Fruit fly (Drosophila melanogaster) whole organism, embryonic: ENCODE results near the gene CG6340.

Experiments
- Asciz ChIP-seq: fragments of 200-800 bp; sonication (Bioruptor generic); optimal IDR thresholded peaks from 2 replicates; lab custom pipeline; 2017; ENCODE audit warnings: missing biosample characterization, mild to moderate bottlenecking, missing genetic modification characterization, missing genetic modification reagents
- Awh ChIP-seq: fragments of 200-800 bp; sonication (Bioruptor generic); IDR thresholded peaks from 2 replicates; pipeline ENCODE4, ENCODE4 v1.3.6; 2022; ENCODE audit warnings: missing biosample characterization, missing genetic modification characterization
- BEAF-32 ChIP-seq: fragments of 200-800 bp; sonication (Bioruptor generic); optimal IDR thresholded peaks from 3 replicates; lab custom pipeline; 2017; ENCODE audit warnings: missing biosample characterization, missing genetic modification characterization, mild to moderate bottlenecking, moderate library complexity, missing genetic modification reagents
- Blimp-1 ChIP-seq: fragments of 200-800 bp; sonication (Bioruptor generic); optimal IDR thresholded peaks from 3 replicates; lab custom pipeline; 2018; ENCODE audit warnings: missing biosample characterization, missing genetic modification characterization, mild to moderate bottlenecking, moderate library complexity, missing genetic modification reagents
- CG10366 ChIP-seq: fragments of 200-800 bp; sonication (Bioruptor generic); IDR thresholded peaks from 2 replicates; pipeline ENCODE4 v1.3.6; 2022; ENCODE audit warnings: missing biosample characterization, missing genetic modification characterization
- CG10979 ChIP-seq: fragments of 200-800 bp; sonication (Bioruptor generic); optimal IDR thresholded peaks from 2 replicates; lab custom pipeline; 2018; ENCODE audit warnings: missing biosample characterization, mild to moderate bottlenecking, missing genetic modification characterization, moderate library complexity
- CG11456 ChIP-seq: fragments of 200-800 bp; sonication (Bioruptor generic); IDR thresholded peaks from 3 replicates; pipeline ENCODE4 v1.3.6; 2022; ENCODE audit warnings: missing biosample characterization, missing genetic modification characterization
- CG14050 ChIP-seq: fragments of 200-800 bp; sonication (Bioruptor generic); IDR thresholded peaks from 3 replicates; pipeline ENCODE4 v1.3.6; 2022; ENCODE audit warnings: missing biosample characterization, missing genetic modification characterization
- CG15269 ChIP-seq: fragments of 200-800 bp; sonication (Bioruptor generic); optimal IDR thresholded peaks from 2 replicates; lab custom pipeline; 2018; ENCODE audit warnings: missing biosample characterization, mild to moderate bottlenecking, missing genetic modification characterization, moderate library complexity
- CG1647 ChIP-seq: fragments of 200-800 bp; sonication (Bioruptor generic); optimal IDR thresholded peaks from 3 replicates; lab custom pipeline; 2016; ENCODE audit warnings: missing biosample characterization, missing genetic modification characterization
- CG1832 ChIP-seq: fragments of 200-800 bp; sonication (Bioruptor generic); optimal IDR thresholded peaks from 2 replicates; lab custom pipeline; 2017; ENCODE audit warnings: missing biosample characterization, mild to moderate bottlenecking, missing genetic modification characterization, inconsistent platforms
- CG2120 ChIP-seq: fragments of 200-800 bp; sonication (Bioruptor generic); optimal IDR thresholded peaks from 3 replicates; lab custom pipeline; 2016; ENCODE audit warnings: missing biosample characterization, missing genetic modification characterization
- CG2199 ChIP-seq: fragments of 200-800 bp; sonication (Bioruptor generic); IDR thresholded peaks from 3 replicates; pipeline ENCODE4 v1.3.6; 2022; ENCODE audit warnings: missing biosample characterization, missing genetic modification characterization
- CG30020 ChIP-seq: fragments of 200-800 bp; optimal IDR thresholded peaks from 2 replicates; lab custom pipeline; 2019; ENCODE audit warnings: missing biosample characterization, mild to moderate bottlenecking, missing genetic modification characterization, moderate library complexity
- CG30403 ChIP-seq: fragments of 200-800 bp; sonication (Bioruptor generic); optimal IDR thresholded peaks from 3 replicates; lab custom pipeline; 2016; ENCODE audit warnings: missing biosample characterization, missing genetic modification characterization
- CG32772 ChIP-seq: fragments of 200-800 bp; sonication (Bioruptor generic); IDR thresholded peaks from 2 replicates; pipeline ENCODE4 v1.3.6; 2022; ENCODE audit warnings: missing biosample characterization, missing genetic modification characterization
- CG4328 ChIP-seq: fragments of 200-800 bp; sonication (Bioruptor generic); optimal IDR thresholded peaks from 3 replicates; lab custom pipeline; 2017; ENCODE audit warnings: missing biosample characterization, missing genetic modification reagents, missing genetic modification characterization
- CG6175 ChIP-seq: fragments of 200-800 bp; sonication (Bioruptor generic); IDR thresholded peaks from 3 replicates; pipeline ENCODE4 v1.3.6; 2022; ENCODE audit warnings: missing biosample characterization, missing genetic modification characterization
- D19A ChIP-seq: fragments of 200-800 bp; optimal IDR thresholded peaks from 3 replicates; lab custom pipeline; 2019; ENCODE audit warnings: missing biosample characterization, mild to moderate bottlenecking, missing genetic modification characterization, moderate library complexity
- Dip2 ChIP-seq: fragments of 200-800 bp; sonication (Bioruptor generic); IDR thresholded peaks from 2 replicates; pipeline ENCODE4 v1.3.6; 2022; ENCODE audit warnings: missing biosample characterization, missing genetic modification characterization
- Jarid2 ChIP-seq: fragments of 200-800 bp; sonication (Bioruptor generic); optimal IDR thresholded peaks from 3 replicates; lab custom pipeline; 2017; ENCODE audit warnings: mild to moderate bottlenecking, missing biosample characterization, missing genetic modification reagents, missing genetic modification characterization
- Mad ChIP-seq: fragments of 200-800 bp; sonication (Bioruptor generic); optimal IDR thresholded peaks from 2 replicates; lab custom pipeline; 2016; ENCODE audit warnings: missing biosample characterization, missing genetic modification characterization
- NC2β ChIP-seq: fragments of 200-800 bp; sonication (Bioruptor generic); optimal IDR thresholded peaks from 2 replicates; lab custom pipeline; 2016; ENCODE audit warnings: missing biosample characterization, missing genetic modification characterization
- NK7.1 ChIP-seq: fragments of 200-800 bp; sonication (Bioruptor generic); optimal IDR thresholded peaks from 3 replicates; lab custom pipeline; 2016; ENCODE audit warnings: missing biosample characterization, missing genetic modification characterization
- Poxn ChIP-seq: fragments of 200-800 bp; sonication (Bioruptor generic); IDR thresholded peaks from 2 replicates; pipeline ENCODE4 v1.3.6; 2022; ENCODE audit warnings: missing biosample characterization, missing genetic modification characterization
- Sry-β ChIP-seq: fragments of 200-800 bp; sonication (Bioruptor generic); optimal IDR thresholded peaks from 2 replicates; lab custom pipeline; 2018; ENCODE audit warnings: missing biosample characterization, mild to moderate bottlenecking, missing genetic modification characterization, moderate library complexity
- Sry-δ ChIP-seq: fragments of 200-800 bp; sonication (Bioruptor generic); optimal IDR thresholded peaks from 2 replicates; lab custom pipeline; 2016; ENCODE audit warnings: missing biosample characterization, missing genetic modification characterization
- ase ChIP-seq: fragments of 200-800 bp; sonication (Bioruptor generic); IDR thresholded peaks from 3 replicates; pipeline ENCODE4 v1.3.6; 2022; ENCODE audit warnings: missing biosample characterization, missing genetic modification characterization
- br ChIP-seq: fragments of >200 bp; optimal IDR thresholded peaks from 2 replicates; lab custom pipeline; 2017
- bsh ChIP-seq, 2 experiments: fragments of 200-800 bp; sonication (Bioruptor generic); optimal IDR thresholded peaks; 2 replicates each; lab custom pipeline; 2017 to 2018; ENCODE audit warnings: mild to moderate bottlenecking in 2 of 2, missing biosample characterization in 2 of 2, missing genetic modification characterization in 2 of 2, moderate library complexity in 1 of 2
- chn ChIP-seq: fragments of 200-800 bp; sonication (Bioruptor generic); optimal IDR thresholded peaks from 2 replicates; lab custom pipeline; 2016; ENCODE audit warnings: missing biosample characterization, missing genetic modification characterization
- crol ChIP-seq: fragments of 200-800 bp; sonication (Bioruptor generic); IDR thresholded peaks from 2 replicates; pipeline ENCODE4 v1.3.6; 2022; ENCODE audit warnings: missing biosample characterization, missing genetic modification characterization
- danr ChIP-seq: fragments of 200-800 bp; sonication (Bioruptor generic); IDR thresholded peaks from 2 replicates; pipeline ENCODE4 v1.3.6; 2022; ENCODE audit warnings: missing biosample characterization, missing genetic modification characterization
- ewg ChIP-seq: fragments of 200-800 bp; sonication (Bioruptor generic); optimal IDR thresholded peaks from 3 replicates; lab custom pipeline; 2017; ENCODE audit warnings: mild to moderate bottlenecking, missing biosample characterization, missing genetic modification reagents, missing genetic modification characterization
- fd3F ChIP-seq: fragments of 200-800 bp; sonication (Bioruptor generic); optimal IDR thresholded peaks from 2 replicates; lab custom pipeline; 2018; ENCODE audit warnings: missing biosample characterization, mild to moderate bottlenecking, missing genetic modification characterization, moderate library complexity
- fd64A ChIP-seq: fragments of 200-800 bp; sonication (Bioruptor generic); optimal IDR thresholded peaks from 3 replicates; lab custom pipeline; 2018; ENCODE audit warnings: missing biosample characterization, mild to moderate bottlenecking, missing genetic modification characterization
- ftz-f1 ChIP-seq: fragments of 200-800 bp; sonication (Bioruptor generic); optimal IDR thresholded peaks from 2 replicates; lab custom pipeline; 2016; ENCODE audit warnings: missing biosample characterization, missing genetic modification characterization
- grau ChIP-seq: fragments of 200-800 bp; optimal IDR thresholded peaks from 3 replicates; lab custom pipeline; 2019; ENCODE audit warnings: missing biosample characterization, mild to moderate bottlenecking, missing genetic modification characterization, moderate library complexity
- her ChIP-seq: fragments of 200-800 bp; sonication (Bioruptor generic); optimal IDR thresholded peaks from 2 replicates; lab custom pipeline; 2016; ENCODE audit warnings: missing biosample characterization, missing genetic modification characterization
- knrl ChIP-seq: fragments of 200-800 bp; sonication (Bioruptor generic); IDR thresholded peaks from 3 replicates; pipeline ENCODE4 v1.3.6; 2022; ENCODE audit warnings: missing biosample characterization, missing genetic modification characterization; ENCODE audit not compliant: partially characterized antibody
- lov ChIP-seq, 2 experiments: fragments of 200-800 bp in 1 of 2; fragments of >200 bp in 1 of 2; sonication (Bioruptor generic) in 1 of 2; IDR thresholded peaks in 1 of 2; optimal IDR thresholded peaks in 1 of 2; 2 replicates in 1 of 2; 3 replicates in 1 of 2; pipeline versions ENCODE4 v1.3.6 to Lab custom; 2017 to 2022; ENCODE audit warnings: missing biosample characterization in 1 of 2, missing genetic modification characterization in 1 of 2
- nmo ChIP-seq: fragments of 200-800 bp; sonication (Bioruptor generic); optimal IDR thresholded peaks from 2 replicates; lab custom pipeline; 2018; ENCODE audit warnings: missing biosample characterization, mild to moderate bottlenecking, missing genetic modification characterization, moderate library complexity
- sc ChIP-seq, 3 experiments: fragments of >200 bp in 2 of 3; fragments of 200-800 bp in 1 of 3; sonication (Bioruptor generic) in 1 of 3; optimal IDR thresholded peaks; 2 replicates in 2 of 3; 3 replicates in 1 of 3; lab custom pipeline; 2017; ENCODE audit warnings: mild to moderate bottlenecking in 1 of 3, missing biosample characterization in 1 of 3, missing genetic modification characterization in 1 of 3, missing genetic modification reagents in 1 of 3
- sens ChIP-seq: fragments of 200-800 bp; sonication (Bioruptor generic); peaks from one replicate; lab custom pipeline; 2016; ENCODE audit warnings: missing biosample characterization, missing genetic modification characterization
- slbo ChIP-seq: fragments of 200-800 bp; sonication (Bioruptor generic); IDR thresholded peaks from 2 replicates; pipeline ENCODE4 v1.3.6; 2022; ENCODE audit warnings: missing biosample characterization, missing genetic modification characterization
- stc ChIP-seq: fragments of 200-800 bp; sonication (Bioruptor generic); IDR thresholded peaks from 2 replicates; pipeline ENCODE4 v1.3.6; 2022; ENCODE audit warnings: missing biosample characterization, missing genetic modification characterization
- sug ChIP-seq: fragments of 200-800 bp; optimal IDR thresholded peaks from 2 replicates; lab custom pipeline; 2019; ENCODE audit warnings: missing biosample characterization, mild to moderate bottlenecking, missing genetic modification characterization, moderate library complexity
- tin ChIP-seq: fragments of 200-800 bp; sonication (Bioruptor generic); optimal IDR thresholded peaks from 3 replicates; lab custom pipeline; 2016; ENCODE audit warnings: missing biosample characterization, missing genetic modification characterization
- tio ChIP-seq: fragments of 200-800 bp; sonication (Bioruptor generic); optimal IDR thresholded peaks from 2 replicates; lab custom pipeline; 2017; ENCODE audit warnings: missing biosample characterization, missing genetic modification characterization, inconsistent platforms
- unpg ChIP-seq: fragments of 200-800 bp; sonication (Bioruptor generic); optimal IDR thresholded peaks from 3 replicates; lab custom pipeline; 2018; ENCODE audit warnings: missing biosample characterization, mild to moderate bottlenecking, missing genetic modification characterization, moderate library complexity

CG6340 gene

dm6 chrX:15498791-15499190 lies 16.6 kb downstream of the CG6340 start (continued):
- TF ChIP-seq CG10979 (tag; lab: Kevin White, UChicago) (peak; percentile 26), BEAF-32 (GFP tag; lab: Kevin White, UChicago) (no peak), Mad (no peak), NK7.1 (GFP tag; lab: Kevin White, UChicago) (peak; percentile 7), fd3F (no peak), tin (GFP tag; lab: Kevin White, UChicago) (peak; percentile 0), fd64A (GFP tag; lab: Kevin White, UChicago) (peak; percentile 42), CG15269 (tag; lab: Kevin White, UChicago) (no peak), D19A (peak; percentile 12), lov (optimal IDR thresholded peaks at IDR 0.05; lab: Kevin White, UChicago) (no peak), lov (GFP tag; IDR thresholded peaks at IDR 0.05; lab: Robert Waterston, UW) (0 out of 3 replicates have a peak, but pooled peaks have one; percentile 40), CG2120 (GFP tag; lab: Kevin White, UChicago) (peak; percentile 8), chn (GFP tag; lab: Kevin White, UChicago) (peak; percentile 30), sc (optimal IDR thresholded peaks at IDR 0.05; lab: Kevin White, UChicago) (no peak), sc (GFP tag; optimal IDR thresholded peaks at IDR 0.05; lab: Kevin White, UChicago) (no peak), unpg (peak; percentile 17), br (lab: Kevin White, UChicago) (no peak), ase (no peak), CG1832 (GFP tag; lab: Kevin White, UChicago) (peak; percentile 39), CG30020 (tag; lab: Kevin White, UChicago) (no peak), CG32772 (GFP tag; lab: Robert Waterston, UW) (peak; percentile 12; the same call in 1 of the 2 replicates), CG10366 (GFP tag; lab: Robert Waterston, UW) (no peak), bsh (GFP tag; optimal IDR thresholded peaks at IDR 0.05; lab: Kevin White, UChicago) (peak in 1 of 2 experiments; percentile 24), Jarid2 (GFP tag; lab: Kevin White, UChicago) (peak; percentile 86), CG2199 (GFP tag; lab: Robert Waterston, UW) (peak; percentile 77; the same call in 1 of the 3 replicates), CG4328 (GFP tag; lab: Kevin White, UChicago) (no peak), Blimp-1 (GFP tag; lab: Kevin White, UChicago) (no peak), danr (GFP tag; lab: Robert Waterston, UW) (no peak), CG6175 (0 out of 3 replicates have a peak, but pooled peaks have one; percentile 32), grau (tag; lab: Kevin White, UChicago) (peak; percentile 11), slbo (GFP tag; lab: Robert Waterston, UW) (0 out of 2 replicates have a peak, but pooled peaks have one; percentile 7), NC2β (GFP tag; lab: Kevin White, UChicago) (peak; percentile 29), CG1647 (no peak), CG30403 (GFP tag; lab: Kevin White, UChicago) (no peak), sug (tag; lab: Kevin White, UChicago) (peak; percentile 10), CG14050 (GFP tag; lab: Robert Waterston, UW) (no peak), Sry-β (GFP tag; lab: Kevin White, UChicago) (no peak), crol (GFP tag; lab: Robert Waterston, UW) (peak; percentile 30; the same call in 1 of the 2 replicates), knrl (no peak), Dip2 (GFP tag; lab: Robert Waterston, UW) (no peak), Sry-δ (GFP tag; lab: Kevin White, UChicago) (peak; percentile 16), Awh (GFP tag; lab: Robert Waterston, UW) (peak; percentile 45; the same call in 1 of the 2 replicates), tio (no peak), sens (GFP tag; lab: Kevin White, UChicago) (peak; percentile 79), stc (GFP tag; lab: Robert Waterston, UW) (0 out of 2 replicates have a peak, but pooled peaks have one; percentile 5), ftz-f1 (GFP tag; lab: Kevin White, UChicago) (no peak), Asciz (GFP tag; lab: Kevin White, UChicago) (no peak), her (GFP tag; lab: Kevin White, UChicago) (peak; percentile 3), nmo (no peak), Poxn (GFP tag; lab: Robert Waterston, UW) (no peak), CG11456 (GFP tag; lab: Robert Waterston, UW) (peak; percentile 73; the same call in 1 of the 3 replicates), ewg (GFP tag; lab: Kevin White, UChicago) (no peak)
